Fruit fly (Drosophila melanogaster): Measurements from ENCODE around the gene IntS12.

The IntS12 gene

dm6 chr3R:26899982-26900381, 36.8 kb downstream of the IntS12 start (continued):
- TF ChIP-seq CG2875 (GFP tag; optimal IDR thresholded peaks at IDR 0.05) (peak; percentile 57), rib (GFP tag; IDR thresholded peaks at IDR 0.05) (no peak), cwo (GFP tag; optimal IDR thresholded peaks at IDR 0.05) (no peak), CG8290 (GFP tag; optimal IDR thresholded peaks at IDR 0.05) (no peak), CG8290 (tag; optimal IDR thresholded peaks at IDR 0.05) (no peak), fu2 (GFP tag; optimal IDR thresholded peaks at IDR 0.05) (no peak), Dip2 (GFP tag; IDR thresholded peaks at IDR 0.05) (no peak), Meics (GFP tag; optimal IDR thresholded peaks at IDR 0.05) (no peak), CG12236 (GFP tag; optimal IDR thresholded peaks at IDR 0.05) (no peak), peb (GFP tag; IDR thresholded peaks at IDR 0.05) (no peak), CG5180 (GFP tag; optimal IDR thresholded peaks at IDR 0.05) (no peak), caup (GFP tag; optimal IDR thresholded peaks at IDR 0.05; ENCODE audit: severe bottlenecking) (no peak), CoRest (tag; optimal IDR thresholded peaks at IDR 0.05) (peak; percentile 28), otp (GFP tag; IDR thresholded peaks at IDR 0.05) (0 out of 3 replicates have a peak, but pooled peaks have one; percentile 41), MBD-R2 (GFP tag; IDR thresholded peaks at IDR 0.05) (no peak), Pdp1 (GFP tag; optimal IDR thresholded peaks at IDR 0.05) (no peak), ato (GFP tag; IDR thresholded peaks at IDR 0.05; ENCODE audit: partially characterized antibody) (no peak), dysf (GFP tag; IDR thresholded peaks at IDR 0.05) (peak; percentile 56; the same call in 1 of the 3 replicates), CG16863 (GFP tag; optimal IDR thresholded peaks at IDR 0.05) (no peak), Max (GFP tag; optimal IDR thresholded peaks at IDR 0.05) (no peak), CG6689 (GFP tag; IDR thresholded peaks at IDR 0.05) (peak; percentile 56), B-H1 (GFP tag; IDR thresholded peaks at IDR 0.05) (peak; percentile 35; the same call in 1 of the 3 replicates), ase (GFP tag; IDR thresholded peaks at IDR 0.05) (peak; percentile 76), CG9609 (GFP tag; optimal IDR thresholded peaks at IDR 0.05) (no peak), croc (GFP tag; conservative IDR thresholded peaks at IDR 0.05) (peak; percentile 48), CG10565 (GFP tag; optimal IDR thresholded peaks at IDR 0.05) (no peak), CG11085 (GFP tag; IDR thresholded peaks at IDR 0.05) (no peak), zen2 (GFP tag; IDR thresholded peaks at IDR 0.05; ENCODE audit: partially characterized antibody) (no peak), usp (GFP tag; optimal IDR thresholded peaks at IDR 0.05) (no peak), Tbp (GFP tag; optimal IDR thresholded peaks at IDR 0.05) (no peak), Spps (tag; optimal IDR thresholded peaks at IDR 0.05) (peak; percentile 19), unc-4 (GFP tag; IDR thresholded peaks at IDR 0.05; ENCODE audit: partially characterized antibody) (no peak), prd (optimal IDR thresholded peaks at IDR 0.05) (no peak), prd (GFP tag; IDR thresholded peaks at IDR 0.05) (peak; percentile 69; the same call in 2 of the 3 replicates), CG2889 (GFP tag; IDR thresholded peaks at IDR 0.05) (no peak), HmgZ (tag; optimal IDR thresholded peaks at IDR 0.05) (no peak), CG17385 (GFP tag; optimal IDR thresholded peaks at IDR 0.05) (peak; percentile 35), CG17186 (GFP tag; optimal IDR thresholded peaks at IDR 0.05) (no peak), tna (GFP tag; IDR thresholded peaks at IDR 0.05; ENCODE audit: partially characterized antibody) (no peak), Hsf (GFP tag; optimal IDR thresholded peaks at IDR 0.05) (peak; percentile 10), CG10431 (GFP tag; optimal IDR thresholded peaks at IDR 0.05) (no peak), emc (GFP tag; optimal IDR thresholded peaks at IDR 0.05) (no peak), shn (GFP tag; optimal IDR thresholded peaks at IDR 0.05) (no peak), MESR4 (GFP tag; optimal IDR thresholded peaks at IDR 0.05) (no peak), Oli (tag; optimal IDR thresholded peaks at IDR 0.05) (peak; percentile 53), CG12299 (tag; optimal IDR thresholded peaks at IDR 0.05) (no peak), ci (GFP tag; IDR thresholded peaks at IDR 0.05) (peak; percentile 86), H2.0 (GFP tag; IDR thresholded peaks at IDR 0.05) (peak; percentile 40; the same call in 1 of the 2 replicates), CG6654 (GFP tag; optimal IDR thresholded peaks at IDR 0.05) (no peak), C15 (GFP tag; IDR thresholded peaks at IDR 0.05) (peak; percentile 4; the same call in 1 of the 3 replicates), dm (GFP tag; optimal IDR thresholded peaks at IDR 0.05) (no peak), CG4328 (GFP tag; optimal IDR thresholded peaks at IDR 0.05) (no peak)

All from whole organism, embryonic.